Worm (Caenorhabditis elegans) whole organism, L1 larva: ENCODE data around the gene C03H12.1.

Experiments
- C16A3.4 ChIP-seq: fragments of 150-350 bp; optimal IDR thresholded peaks from 2 replicates; lab custom pipeline; 2014; ENCODE audit warnings: missing biosample characterization, missing genetic modification characterization
- C34B4.2 ChIP-seq: sonication (generic microtip); optimal IDR thresholded peaks from 2 replicates; lab custom pipeline; 2017; ENCODE audit warnings: mild to moderate bottlenecking, missing genetic modification characterization, missing compliant biosample characterization
- Y116A8C.19 ChIP-seq: sonication (generic microtip); optimal IDR thresholded peaks from 2 replicates; lab custom pipeline; 2016; ENCODE audit warnings: missing compliant biosample characterization, missing genetic modification characterization, borderline replicate concordance
- aha-1 ChIP-seq: fragments of 150-350 bp; optimal IDR thresholded peaks from 2 replicates; lab custom pipeline; 2014; ENCODE audit warnings: missing biosample characterization, missing genetic modification characterization
- alr-1 ChIP-seq: fragments of 200-800 bp; sonication (Bioruptor generic); optimal IDR thresholded peaks from 2 replicates; lab custom pipeline; 2018; ENCODE audit warnings: borderline replicate concordance, mild to moderate bottlenecking, missing genetic modification characterization, missing compliant biosample characterization
- aly-2 ChIP-seq: fragments of 150-350 bp; optimal IDR thresholded peaks from 2 replicates; lab custom pipeline; 2014; ENCODE audit warnings: missing biosample characterization, missing genetic modification characterization
- ama-1 ChIP-seq: fragments of 150-350 bp; optimal IDR thresholded peaks from 2 replicates; lab custom pipeline; 2014
- blmp-1 ChIP-seq: fragments of 150-350 bp; optimal IDR thresholded peaks from 2 replicates; lab custom pipeline; 2014; ENCODE audit warnings: missing biosample characterization, missing genetic modification characterization
- ceh-63 ChIP-seq: fragments of 200-800 bp; sonication (Bioruptor generic); optimal IDR thresholded peaks from 2 replicates; lab custom pipeline; 2018; ENCODE audit warnings: mild to moderate bottlenecking, missing genetic modification characterization, missing compliant biosample characterization
- ceh-8 ChIP-seq: fragments of 200-800 bp; sonication (Bioruptor generic); optimal IDR thresholded peaks from 2 replicates; lab custom pipeline; 2018; ENCODE audit warnings: mild to moderate bottlenecking, missing genetic modification characterization, moderate library complexity, missing compliant biosample characterization
- ceh-88 ChIP-seq: fragments of 200-800 bp; sonication (Bioruptor generic); IDR thresholded peaks from 2 replicates; pipeline ENCODE4 v1.3.6; 2022; ENCODE audit warnings: missing genetic modification characterization, missing compliant biosample characterization
- ceh-90 ChIP-seq: sonication (generic microtip); optimal IDR thresholded peaks from 2 replicates; lab custom pipeline; 2016; ENCODE audit warnings: missing genetic modification characterization, missing compliant biosample characterization
- ces-1 ChIP-seq: fragments of 150-350 bp; optimal IDR thresholded peaks from 2 replicates; lab custom pipeline; 2014; ENCODE audit warnings: missing biosample characterization, missing genetic modification reagents, missing genetic modification characterization
- dpl-1 ChIP-seq, 3 experiments: fragments of 150-350 bp in 2 of 3; sonication (generic microtip) in 1 of 3; optimal IDR thresholded peaks; 2 replicates each; lab custom pipeline; 2014 to 2017; ENCODE audit warnings: missing biosample characterization in 3 of 3, missing genetic modification characterization in 3 of 3, missing genetic modification reagents in 3 of 3
- efl-3 ChIP-seq: fragments of 200-800 bp; sonication (Bioruptor generic); optimal IDR thresholded peaks from 2 replicates; lab custom pipeline; 2018; ENCODE audit warnings: mild to moderate bottlenecking, missing genetic modification characterization, missing compliant biosample characterization
- egl-13 ChIP-seq: sonication (generic microtip); optimal IDR thresholded peaks from 2 replicates; lab custom pipeline; 2016; ENCODE audit warnings: missing genotype, missing genetic modification reagents, missing genetic modification characterization, missing compliant biosample characterization
- elt-3 ChIP-seq, 6 experiments: fragments of 150-350 bp in 1 of 6; sonication (generic microtip); optimal IDR thresholded peaks; 2 replicates each; lab custom pipeline; 2017 to 2018; ENCODE audit warnings: missing biosample characterization in 6 of 6, missing genetic modification characterization in 6 of 6, inconsistent platforms in 1 of 6
- ets-5 ChIP-seq: fragments of 200-800 bp; sonication (Bioruptor generic); IDR thresholded peaks from 2 replicates; pipeline ENCODE4 v1.3.6; 2022; ENCODE audit warnings: missing genetic modification characterization, missing compliant biosample characterization
- fkh-4 ChIP-seq: sonication (generic microtip); optimal IDR thresholded peaks from 2 replicates; lab custom pipeline; 2016; ENCODE audit warnings: missing compliant biosample characterization, missing genetic modification characterization, borderline replicate concordance
- fkh-8 ChIP-seq: sonication (generic microtip); optimal IDR thresholded peaks from 2 replicates; lab custom pipeline; 2016; ENCODE audit warnings: mild to moderate bottlenecking, missing genetic modification characterization, missing compliant biosample characterization
- fos-1 ChIP-seq: fragments of 150-350 bp; optimal IDR thresholded peaks from 2 replicates; lab custom pipeline; 2014; ENCODE audit warnings: missing biosample characterization, missing genetic modification characterization
- grh-1 ChIP-seq: fragments of 200-800 bp; sonication (Bioruptor generic); IDR thresholded peaks from 2 replicates; pipeline ENCODE4 v1.3.6; 2022; ENCODE audit warnings: missing genetic modification reagents, missing genetic modification characterization, missing compliant biosample characterization
- hpl-2 ChIP-seq: fragments of 150-350 bp; optimal IDR thresholded peaks from 2 replicates; lab custom pipeline; 2014; ENCODE audit warnings: missing biosample characterization, missing genetic modification reagents, missing genetic modification characterization
- isw-1 ChIP-seq: fragments of 200-800 bp; sonication (Bioruptor generic); IDR thresholded peaks from 2 replicates; pipeline ENCODE4 v1.3.6; 2022; ENCODE audit warnings: missing genetic modification characterization, missing compliant biosample characterization
- lin-15B ChIP-seq: fragments of 150-350 bp; sonication (generic microtip); optimal IDR thresholded peaks from 3 replicates; lab custom pipeline; 2014; ENCODE audit warnings: missing biosample characterization, missing genetic modification characterization
- lin-39 ChIP-seq: fragments of 150-350 bp; optimal IDR thresholded peaks from 2 replicates; lab custom pipeline; 2014; ENCODE audit warnings: missing biosample characterization, missing genetic modification reagents, missing genetic modification characterization
- lir-3 ChIP-seq: sonication (generic microtip); optimal IDR thresholded peaks from 2 replicates; lab custom pipeline; 2016; ENCODE audit warnings: mild to moderate bottlenecking, missing genetic modification characterization, moderate library complexity, missing compliant biosample characterization; ENCODE audit not compliant: poor library complexity
- lsy-2 ChIP-seq, 2 experiments: fragments of 150-350 bp; optimal IDR thresholded peaks; 2 replicates each; lab custom pipeline; 2014; ENCODE audit warnings: missing biosample characterization in 2 of 2, missing genetic modification characterization in 2 of 2
- mab-9 ChIP-seq: fragments of 200-800 bp; sonication (Bioruptor generic); IDR thresholded peaks from 2 replicates; pipeline ENCODE4 v1.3.6; 2022; ENCODE audit warnings: missing genetic modification reagents, missing genetic modification characterization, missing compliant biosample characterization
- nhr-11 ChIP-seq: fragments of 150-350 bp; optimal IDR thresholded peaks from 2 replicates; lab custom pipeline; 2014; ENCODE audit warnings: missing biosample characterization, missing genetic modification characterization
- nhr-19 ChIP-seq: fragments of 200-800 bp; sonication (Bioruptor generic); conservative IDR thresholded peaks from 2 replicates; pipeline ENCODE4 v1.3.6; 2022; ENCODE audit warnings: missing genetic modification characterization, missing compliant biosample characterization
- nhr-28 ChIP-seq: fragments of 150-350 bp; optimal IDR thresholded peaks from 2 replicates; lab custom pipeline; 2014; ENCODE audit warnings: missing biosample characterization, missing genetic modification characterization
- nhr-71 ChIP-seq: sonication (generic microtip); optimal IDR thresholded peaks from 2 replicates; lab custom pipeline; 2016; ENCODE audit warnings: mild to moderate bottlenecking, missing genetic modification characterization, moderate library complexity, missing compliant biosample characterization
- nhr-84 ChIP-seq: sonication (generic microtip); optimal IDR thresholded peaks from 2 replicates; lab custom pipeline; 2017; ENCODE audit warnings: missing biosample characterization, missing genetic modification characterization
- nhr-85 ChIP-seq: sonication (generic microtip); peaks from one replicate; lab custom pipeline; 2016; ENCODE audit warnings: missing genetic modification characterization, inconsistent platforms, missing compliant biosample characterization
- nhr-90 ChIP-seq: sonication (generic microtip); optimal IDR thresholded peaks from 2 replicates; lab custom pipeline; 2016; ENCODE audit warnings: mild to moderate bottlenecking, missing genetic modification characterization, missing compliant biosample characterization; ENCODE audit not compliant: poor library complexity
- pag-3 ChIP-seq: sonication (generic microtip); optimal IDR thresholded peaks from 2 replicates; lab custom pipeline; 2017; ENCODE audit warnings: missing genetic modification characterization, mild to moderate bottlenecking, missing compliant biosample characterization, antibody characterized with exemption, borderline replicate concordance; ENCODE audit not compliant: insufficient read depth
- pax-3 ChIP-seq: fragments of 200-800 bp; sonication (Bioruptor generic); optimal IDR thresholded peaks from 2 replicates; lab custom pipeline; 2018; ENCODE audit warnings: mild to moderate bottlenecking, missing genetic modification characterization, moderate library complexity, missing compliant biosample characterization
- rnt-1 ChIP-seq: sonication (generic microtip); optimal IDR thresholded peaks from 2 replicates; lab custom pipeline; 2016; ENCODE audit warnings: mild to moderate bottlenecking, missing genetic modification characterization, moderate library complexity, missing compliant biosample characterization
- snu-23 ChIP-seq: sonication (generic microtip); optimal IDR thresholded peaks from 2 replicates; lab custom pipeline; 2016; ENCODE audit warnings: missing genetic modification characterization, missing compliant biosample characterization
- sptf-1 ChIP-seq: fragments of 150-350 bp; optimal IDR thresholded peaks from 2 replicates; lab custom pipeline; 2014; ENCODE audit warnings: missing biosample characterization, missing genetic modification characterization
- sup-37 ChIP-seq: fragments of 200-800 bp; sonication (Bioruptor generic); optimal IDR thresholded peaks from 2 replicates; lab custom pipeline; 2018; ENCODE audit warnings: mild to moderate bottlenecking, missing genetic modification characterization, missing compliant biosample characterization
- unc-30 ChIP-seq: sonication (generic microtip); optimal IDR thresholded peaks from 2 replicates; lab custom pipeline; 2017; ENCODE audit warnings: missing biosample characterization, missing genetic modification characterization
- unc-62 ChIP-seq: fragments of 150-350 bp; optimal IDR thresholded peaks from 2 replicates; lab custom pipeline; 2014; ENCODE audit warnings: missing biosample characterization, missing genetic modification reagents, missing genetic modification characterization
- unc-98 ChIP-seq: fragments of 200-800 bp; sonication (Bioruptor generic); IDR thresholded peaks from 2 replicates; pipeline ENCODE4 v1.3.6; 2022; ENCODE audit warnings: missing genetic modification characterization, missing compliant biosample characterization
- vab-15 ChIP-seq: sonication (generic microtip); optimal IDR thresholded peaks from 2 replicates; lab custom pipeline; 2017; ENCODE audit warnings: missing genotype, mild to moderate bottlenecking, missing genetic modification characterization, missing compliant biosample characterization
- xbp-1 ChIP-seq: sonication (generic microtip); optimal IDR thresholded peaks from 2 replicates; lab custom pipeline; 2016; ENCODE audit warnings: missing genetic modification characterization, missing compliant biosample characterization
- zag-1 ChIP-seq: fragments of 150-350 bp; optimal IDR thresholded peaks from 2 replicates; lab custom pipeline; 2014; ENCODE audit warnings: missing biosample characterization, missing genetic modification characterization
- zip-4 ChIP-seq: fragments of 200-800 bp; sonication (Bioruptor generic); optimal IDR thresholded peaks from 2 replicates; lab custom pipeline; 2018; ENCODE audit warnings: mild to moderate bottlenecking, missing genetic modification characterization, moderate library complexity, missing compliant biosample characterization
- ztf-4 ChIP-seq: fragments of 150-350 bp; optimal IDR thresholded peaks from 2 replicates; lab custom pipeline; 2014; ENCODE audit warnings: missing biosample characterization, missing genetic modification characterization

Gene C03H12.1

DNA sequence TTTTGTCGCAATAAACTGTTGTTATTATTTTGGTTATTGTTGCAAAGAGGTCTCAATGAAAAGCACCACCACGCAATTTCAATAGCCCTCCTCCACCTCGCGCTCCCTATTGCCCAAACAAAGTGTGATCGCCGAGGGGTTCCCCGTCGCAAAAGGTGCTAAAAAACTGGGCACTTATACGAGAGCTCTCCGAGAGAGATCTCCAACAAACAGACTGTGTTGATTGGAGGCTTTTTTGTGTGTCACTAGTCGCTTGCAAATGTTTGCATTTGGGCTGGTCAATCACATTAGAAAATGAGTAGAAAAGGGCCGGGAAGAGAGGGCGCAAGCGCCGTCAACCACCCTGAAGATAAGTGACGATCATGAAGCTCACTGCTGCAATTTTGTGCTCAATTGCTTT lies 7.2 kb downstream of the C03H12.1 start, which contains the start of gene ZK662.2:
TSS of gene ZK662.2 (plus strand) at position 301 of the 400 bp plus-strand sequence.
- TF ChIP-seq blmp-1 (tag; lab: Kevin White, UChicago): no peak
- no peak for TF ChIP-seq lin-15B
- TF ChIP-seq dpl-1 (GFP tag; optimal IDR thresholded peaks at IDR 0.05; lab: Kevin White, UChicago): no peak
- no peak for TF ChIP-seq zag-1 (tag; lab: Kevin White, UChicago)
- no peak for TF ChIP-seq nhr-90 (tag; lab: Kevin White, UChicago)
- TF ChIP-seq ama-1 (lab: Kevin White, UChicago): no peak
- no peak for TF ChIP-seq nhr-19 (GFP tag; lab: Robert Waterston, UW)
- TF ChIP-seq pax-3 (tag; lab: Kevin White, UChicago): no peak
- no peak for TF ChIP-seq ceh-8 (GFP tag; lab: Kevin White, UChicago)
- no peak for TF ChIP-seq sup-37 (GFP tag; lab: Kevin White, UChicago)
- TF ChIP-seq ceh-88 (GFP tag; lab: Robert Waterston, UW): no peak
- TF ChIP-seq nhr-85 (tag; lab: Kevin White, UChicago): no peak
- TF ChIP-seq aha-1 (tag; lab: Kevin White, UChicago): no peak
- TF ChIP-seq C16A3.4 (tag; lab: Kevin White, UChicago): no peak
- no peak for TF ChIP-seq elt-3 (tag; optimal IDR thresholded peaks at IDR 0.05; lab: Kevin White, UChicago)
- no peak for TF ChIP-seq sptf-1

DNA sequence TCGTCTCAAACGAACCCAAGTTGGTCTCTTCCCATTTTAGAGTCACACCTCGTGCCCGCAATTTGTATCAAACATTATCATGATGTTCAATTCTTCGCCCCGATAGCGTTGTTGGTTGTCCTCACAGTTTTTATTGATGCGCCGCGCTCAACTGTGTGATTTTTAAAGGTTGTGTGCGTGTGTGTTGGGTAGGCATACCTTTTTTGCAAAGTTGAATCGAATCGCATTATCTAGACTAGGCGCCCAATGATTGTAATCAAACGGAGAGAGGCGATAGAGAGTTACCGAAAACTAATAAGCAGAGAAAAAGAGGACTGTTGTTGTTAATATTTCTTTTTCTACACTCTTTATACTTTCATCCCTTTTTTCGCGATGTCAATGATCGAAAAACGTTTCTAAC lies 11.0 kb downstream of the C03H12.1 start:
- TF ChIP-seq vab-15 (no peak), unc-30 (no peak), fkh-4 (tag; lab: Kevin White, UChicago) (no peak), lin-39 (tag; lab: Kevin White, UChicago) (no peak), ztf-4 (tag; lab: Kevin White, UChicago) (no peak), ceh-63 (GFP tag; lab: Kevin White, UChicago) (no peak), lir-3 (no peak), ceh-88 (GFP tag; lab: Robert Waterston, UW) (no peak), xbp-1 (no peak), C34B4.2 (no peak), ces-1 (no peak), isw-1 (GFP tag; lab: Robert Waterston, UW) (no peak), snu-23 (GFP tag; lab: Kevin White, UChicago) (peak; percentile 53), pax-3 (tag; lab: Kevin White, UChicago) (no peak), nhr-71 (tag; lab: Kevin White, UChicago) (peak; percentile 39), sup-37 (GFP tag; lab: Kevin White, UChicago) (no peak), nhr-19 (GFP tag; lab: Robert Waterston, UW) (peak; percentile 8; the same call in 1 of the 2 replicates), nhr-84 (tag; lab: Kevin White, UChicago) (no peak), efl-3 (GFP tag; lab: Kevin White, UChicago) (no peak), elt-3 (tag; optimal IDR thresholded peaks at IDR 0.05; lab: Kevin White, UChicago) (peak in 5 of 6 experiments; percentile 44 to 75 (median 58)), zip-4 (GFP tag; lab: Kevin White, UChicago) (no peak), alr-1 (tag; lab: Kevin White, UChicago) (no peak), nhr-28 (tag; lab: Kevin White, UChicago) (no peak), egl-13 (no peak), grh-1 (GFP tag; lab: Robert Waterston, UW) (no peak), aly-2 (no peak), ceh-90 (tag; lab: Kevin White, UChicago) (no peak), nhr-11 (tag; lab: Kevin White, UChicago) (no peak), rnt-1 (tag; lab: Kevin White, UChicago) (no peak), lsy-2 (tag; optimal IDR thresholded peaks at IDR 0.05; lab: Kevin White, UChicago) (no peak), pag-3 (no peak), unc-62 (GFP tag; lab: Kevin White, UChicago) (no peak), ceh-8 (GFP tag; lab: Kevin White, UChicago) (no peak), ets-5 (GFP tag; lab: Robert Waterston, UW) (no peak), fkh-8 (tag; lab: Kevin White, UChicago) (no peak), fos-1 (tag; lab: Kevin White, UChicago) (peak; percentile 3), unc-98 (GFP tag; lab: Robert Waterston, UW) (no peak), sptf-1 (no peak), C16A3.4 (tag; lab: Kevin White, UChicago) (no peak), Y116A8C.19 (tag; lab: Kevin White, UChicago) (no peak), mab-9 (GFP tag; lab: Robert Waterston, UW) (no peak), hpl-2 (GFP tag; lab: Kevin White, UChicago) (no peak)
